Fruit fly (Drosophila melanogaster) whole organism, embryonic: ENCODE data around the gene dwg.

Experiments used
- ATbp ChIP-seq: fragments of 200-800 bp; sonication (Bioruptor generic); optimal IDR thresholded peaks from 2 replicates; lab custom pipeline; 2017; ENCODE audit warnings: missing biosample characterization, mild to moderate bottlenecking, missing genetic modification characterization, missing genetic modification reagents
- Adf1 ChIP-seq: fragments of 200-800 bp; sonication (Bioruptor generic); IDR thresholded peaks from 2 replicates; pipeline ENCODE4 v1.3.6; 2022; ENCODE audit warnings: missing biosample characterization, missing genetic modification characterization
- Bdp1 ChIP-seq: fragments of 200-800 bp; sonication (Bioruptor generic); optimal IDR thresholded peaks from 3 replicates; lab custom pipeline; 2016; ENCODE audit warnings: missing biosample characterization, missing genetic modification characterization
- CG10431 ChIP-seq: fragments of 200-800 bp; sonication (Bioruptor generic); optimal IDR thresholded peaks from 3 replicates; lab custom pipeline; 2018; ENCODE audit warnings: missing biosample characterization, mild to moderate bottlenecking, missing genetic modification characterization
- CG11398 ChIP-seq: fragments of 200-800 bp; sonication (Bioruptor generic); optimal IDR thresholded peaks from 2 replicates; lab custom pipeline; 2016; ENCODE audit warnings: missing biosample characterization, missing genetic modification characterization
- CG11456 ChIP-seq: fragments of 200-800 bp; sonication (Bioruptor generic); IDR thresholded peaks from 3 replicates; pipeline ENCODE4 v1.3.6; 2022; ENCODE audit warnings: missing biosample characterization, missing genetic modification characterization
- CG12299 ChIP-seq: fragments of 200-800 bp; sonication (Bioruptor generic); optimal IDR thresholded peaks from 2 replicates; lab custom pipeline; 2018; ENCODE audit warnings: missing biosample characterization, mild to moderate bottlenecking, missing genetic modification characterization
- CG1233 ChIP-seq: fragments of 200-800 bp; sonication (Bioruptor generic); optimal IDR thresholded peaks from 4 replicates; lab custom pipeline; 2018; ENCODE audit warnings: missing biosample characterization, mild to moderate bottlenecking, missing genetic modification characterization
- CG13624 ChIP-seq: fragments of 200-800 bp; sonication (Bioruptor generic); optimal IDR thresholded peaks from 2 replicates; lab custom pipeline; 2016; ENCODE audit warnings: missing biosample characterization, missing genetic modification characterization
- CG14667 ChIP-seq: fragments of 200-800 bp; sonication (Bioruptor generic); IDR thresholded peaks from 2 replicates; pipeline ENCODE4 v1.3.6; 2022; ENCODE audit warnings: missing biosample characterization, missing genetic modification characterization
- CG17385 ChIP-seq: fragments of 200-800 bp; sonication (Bioruptor generic); optimal IDR thresholded peaks from 3 replicates; lab custom pipeline; 2018; ENCODE audit warnings: missing biosample characterization, mild to moderate bottlenecking, missing genetic modification characterization
- CG17829 ChIP-seq: fragments of 200-800 bp; optimal IDR thresholded peaks from 2 replicates; lab custom pipeline; 2019; ENCODE audit warnings: missing biosample characterization, mild to moderate bottlenecking, missing genetic modification characterization, moderate library complexity
- CG2202 ChIP-seq: fragments of 200-800 bp; sonication (Bioruptor generic); optimal IDR thresholded peaks from 2 replicates; lab custom pipeline; 2018; ENCODE audit warnings: missing biosample characterization, mild to moderate bottlenecking, missing genetic modification characterization
- CG2889 ChIP-seq: fragments of 200-800 bp; sonication (Bioruptor generic); IDR thresholded peaks from 3 replicates; pipeline ENCODE4 v1.3.6; 2022; ENCODE audit warnings: missing biosample characterization, missing genetic modification characterization
- CG4282 ChIP-seq: fragments of 200-800 bp; sonication (Bioruptor generic); optimal IDR thresholded peaks from 2 replicates; lab custom pipeline; 2016; ENCODE audit warnings: missing biosample characterization, missing genetic modification characterization
- CG4820 ChIP-seq: fragments of 200-800 bp; sonication (Bioruptor generic); optimal IDR thresholded peaks from 3 replicates; lab custom pipeline; 2016; ENCODE audit warnings: missing biosample characterization, missing genetic modification characterization
- CG7963 ChIP-seq: fragments of 200-800 bp; sonication (Bioruptor generic); IDR thresholded peaks from 3 replicates; pipeline ENCODE4 v1.3.6; 2022; ENCODE audit warnings: missing biosample characterization, missing genetic modification characterization; ENCODE audit not compliant: partially characterized antibody
- Dbx ChIP-seq: fragments of 200-800 bp; sonication (Bioruptor generic); IDR thresholded peaks from 3 replicates; pipeline ENCODE4 v1.3.6; 2022; ENCODE audit warnings: missing biosample characterization, missing genetic modification characterization
- Dip2 ChIP-seq: fragments of 200-800 bp; sonication (Bioruptor generic); IDR thresholded peaks from 2 replicates; pipeline ENCODE4 v1.3.6; 2022; ENCODE audit warnings: missing biosample characterization, missing genetic modification characterization
- Dref ChIP-seq: fragments of 200-800 bp; sonication (Bioruptor generic); IDR thresholded peaks from 2 replicates; pipeline ENCODE4 v1.3.6; 2022; ENCODE audit warnings: missing biosample characterization, missing genetic modification characterization
- E2f1 ChIP-seq: fragments of 200-800 bp; sonication (Bioruptor generic); IDR thresholded peaks from 2 replicates; pipeline ENCODE4 v1.3.6; 2022; ENCODE audit warnings: missing biosample characterization, missing genetic modification characterization
- E2f2 ChIP-seq: fragments of 200-800 bp; sonication (Bioruptor generic); IDR thresholded peaks from 2 replicates; pipeline ENCODE4 v1.3.6; 2022; ENCODE audit warnings: missing biosample characterization, missing genetic modification characterization
- Gug ChIP-seq: fragments of 200-800 bp; sonication (Bioruptor generic); IDR thresholded peaks from 4 replicates; pipeline ENCODE4 v1.3.6; 2022; ENCODE audit warnings: missing biosample characterization, missing genetic modification characterization
- HLH3B ChIP-seq: fragments of 200-800 bp; sonication (Bioruptor generic); IDR thresholded peaks from 2 replicates; pipeline ENCODE4 v1.3.6; 2022; ENCODE audit warnings: missing biosample characterization, missing genetic modification characterization
- HmgD ChIP-seq: fragments of 200-800 bp; sonication (Bioruptor generic); optimal IDR thresholded peaks from 3 replicates; lab custom pipeline; 2016; ENCODE audit warnings: missing biosample characterization, missing genetic modification characterization
- Jarid2 ChIP-seq: fragments of 200-800 bp; sonication (Bioruptor generic); optimal IDR thresholded peaks from 3 replicates; lab custom pipeline; 2017; ENCODE audit warnings: mild to moderate bottlenecking, missing biosample characterization, missing genetic modification reagents, missing genetic modification characterization
- Lpt ChIP-seq: fragments of >200 bp; optimal IDR thresholded peaks from 2 replicates; lab custom pipeline; 2018; ENCODE audit warnings: missing biosample characterization, missing genetic modification characterization
- NFAT ChIP-seq: fragments of 200-800 bp; sonication (Bioruptor generic); IDR thresholded peaks from 2 replicates; pipeline ENCODE4 v1.3.6; 2022; ENCODE audit warnings: missing biosample characterization, missing genetic modification characterization
- Nf-YB ChIP-seq: fragments of 200-800 bp; sonication (Bioruptor generic); optimal IDR thresholded peaks from 3 replicates; lab custom pipeline; 2019; ENCODE audit warnings: missing biosample characterization, mild to moderate bottlenecking, missing genetic modification characterization, moderate library complexity
- Nf-YC ChIP-seq: fragments of 200-800 bp; optimal IDR thresholded peaks from 3 replicates; lab custom pipeline; 2019; ENCODE audit warnings: missing biosample characterization, mild to moderate bottlenecking, missing genetic modification characterization, moderate library complexity
- Rx ChIP-seq: fragments of 200-800 bp; sonication (Bioruptor generic); IDR thresholded peaks from 2 replicates; pipeline ENCODE4 v1.3.6; 2022; ENCODE audit warnings: missing biosample characterization, missing genetic modification characterization
- Tbp ChIP-seq: fragments of >200 bp; optimal IDR thresholded peaks from 2 replicates; lab custom pipeline; 2018; ENCODE audit warnings: missing biosample characterization, missing genetic modification characterization
- Usf ChIP-seq: fragments of 200-800 bp; sonication (Bioruptor generic); optimal IDR thresholded peaks from 2 replicates; lab custom pipeline; 2017; ENCODE audit warnings: missing genotype, missing biosample characterization, missing genetic modification characterization
- bcd ChIP-seq: fragments of 200-800 bp; sonication (Bioruptor generic); optimal IDR thresholded peaks from 2 replicates; lab custom pipeline; 2017; ENCODE audit warnings: missing biosample characterization, mild to moderate bottlenecking, missing genetic modification characterization
- croc ChIP-seq: fragments of 200-800 bp; sonication (Bioruptor generic); conservative IDR thresholded peaks from 3 replicates; pipeline ENCODE4 v1.3.6; 2022; ENCODE audit warnings: missing biosample characterization, missing genetic modification characterization
- crol ChIP-seq: fragments of 200-800 bp; sonication (Bioruptor generic); IDR thresholded peaks from 2 replicates; pipeline ENCODE4 v1.3.6; 2022; ENCODE audit warnings: missing biosample characterization, missing genetic modification characterization
- dmrt11E ChIP-seq: fragments of 200-800 bp; sonication (Bioruptor generic); optimal IDR thresholded peaks from 3 replicates; lab custom pipeline; 2018; ENCODE audit warnings: missing biosample characterization, mild to moderate bottlenecking, missing genetic modification characterization, moderate library complexity
- grau ChIP-seq: fragments of 200-800 bp; optimal IDR thresholded peaks from 3 replicates; lab custom pipeline; 2019; ENCODE audit warnings: missing biosample characterization, mild to moderate bottlenecking, missing genetic modification characterization, moderate library complexity
- hth ChIP-seq: fragments of >200 bp; optimal IDR thresholded peaks from 2 replicates; lab custom pipeline; 2017; ENCODE audit warnings: inconsistent platforms
- inv ChIP-seq: fragments of 200-800 bp; sonication (Bioruptor generic); IDR thresholded peaks from 2 replicates; pipeline ENCODE4 v1.3.6; 2022; ENCODE audit warnings: missing biosample characterization, missing genetic modification characterization; ENCODE audit not compliant: partially characterized antibody
- lab ChIP-seq: fragments of 200-800 bp; sonication (Bioruptor generic); optimal IDR thresholded peaks from 3 replicates; lab custom pipeline; 2017; ENCODE audit warnings: missing biosample characterization, missing genetic modification characterization, mild to moderate bottlenecking, moderate library complexity, missing genetic modification reagents
- lov ChIP-seq, 2 experiments: fragments of 200-800 bp in 1 of 2; fragments of >200 bp in 1 of 2; sonication (Bioruptor generic) in 1 of 2; IDR thresholded peaks in 1 of 2; optimal IDR thresholded peaks in 1 of 2; 2 replicates in 1 of 2; 3 replicates in 1 of 2; pipeline versions ENCODE4 v1.3.6 to Lab custom; 2017 to 2022; ENCODE audit warnings: missing biosample characterization in 1 of 2, missing genetic modification characterization in 1 of 2
- onecut ChIP-seq: fragments of 200-800 bp; sonication (Bioruptor generic); IDR thresholded peaks from 2 replicates; pipeline ENCODE4 v1.3.6; 2022; ENCODE audit warnings: missing biosample characterization, missing genetic modification characterization
- peb ChIP-seq: fragments of 200-800 bp; sonication (Bioruptor generic); IDR thresholded peaks from 2 replicates; pipeline ENCODE4 v1.3.6; 2022; ENCODE audit warnings: missing biosample characterization, missing genetic modification characterization
- row ChIP-seq: fragments of 200-800 bp; sonication (Bioruptor generic); IDR thresholded peaks from 3 replicates; pipeline ENCODE4 v1.3.6; 2022; ENCODE audit warnings: missing biosample characterization, missing genetic modification characterization
- salm ChIP-seq: fragments of 200-800 bp; sonication (Bioruptor generic); optimal IDR thresholded peaks from 2 replicates; lab custom pipeline; 2018; ENCODE audit warnings: missing biosample characterization, mild to moderate bottlenecking, missing genetic modification characterization
- sens ChIP-seq: fragments of 200-800 bp; sonication (Bioruptor generic); peaks from one replicate; lab custom pipeline; 2016; ENCODE audit warnings: missing biosample characterization, missing genetic modification characterization
- sens-2 ChIP-seq: fragments of 200-800 bp; sonication (Bioruptor generic); IDR thresholded peaks from 2 replicates; pipeline ENCODE4 v1.3.6; 2022; ENCODE audit warnings: missing biosample characterization, missing genetic modification characterization
- shn ChIP-seq: fragments of 200-800 bp; sonication (Bioruptor generic); optimal IDR thresholded peaks from 3 replicates; lab custom pipeline; 2016; ENCODE audit warnings: missing biosample characterization, missing genetic modification characterization
- trh ChIP-seq: fragments of 200-800 bp; sonication (Bioruptor generic); optimal IDR thresholded peaks from 2 replicates; lab custom pipeline; 2016; ENCODE audit warnings: missing biosample characterization, missing genetic modification characterization
- unpg ChIP-seq: fragments of 200-800 bp; sonication (Bioruptor generic); optimal IDR thresholded peaks from 3 replicates; lab custom pipeline; 2018; ENCODE audit warnings: missing biosample characterization, mild to moderate bottlenecking, missing genetic modification characterization, moderate library complexity
- zen ChIP-seq: fragments of 200-800 bp; sonication (Bioruptor generic); optimal IDR thresholded peaks from 3 replicates; lab custom pipeline; 2018; ENCODE audit warnings: missing biosample characterization, mild to moderate bottlenecking, missing genetic modification characterization, moderate library complexity

dwg gene

DNA sequence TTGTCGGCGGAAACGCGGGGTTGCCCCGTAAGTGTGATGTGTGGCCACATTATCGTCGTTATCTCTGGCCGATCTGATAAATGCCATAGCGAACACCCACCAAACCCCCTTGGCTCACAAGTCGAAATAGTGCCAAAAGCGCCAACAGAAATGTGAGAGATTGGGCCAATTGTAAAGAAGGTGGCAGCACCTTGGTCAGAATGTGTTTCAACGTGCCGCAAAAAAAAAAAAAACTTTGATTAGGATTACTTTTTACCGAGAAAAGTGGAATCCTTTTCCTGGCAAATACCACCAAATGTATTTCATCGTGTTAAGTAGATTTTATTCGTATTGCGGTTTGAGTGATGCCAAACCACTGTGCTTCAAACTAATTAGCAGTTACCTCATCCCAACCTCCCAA lies 15.5 kb downstream of the dwg start (continued):
- TF ChIP-seq Dref (peak; percentile 35; the same call in 1 of the 2 replicates), lov (optimal IDR thresholded peaks at IDR 0.05; lab: Kevin White, UChicago) (no peak), lov (GFP tag; IDR thresholded peaks at IDR 0.05; lab: Robert Waterston, UW) (peak; percentile 79; the same call in 2 of the 3 replicates), Usf (peak; percentile 49), CG7963 (GFP tag; lab: Robert Waterston, UW) (no peak), CG10431 (GFP tag; lab: Kevin White, UChicago) (no peak), dmrt11E (no peak), CG13624 (peak; percentile 81), Dbx (GFP tag; lab: Robert Waterston, UW) (peak; percentile 92), bcd (GFP tag; lab: Kevin White, UChicago) (peak; percentile 74), CG11398 (GFP tag; lab: Kevin White, UChicago) (peak; percentile 72), grau (tag; lab: Kevin White, UChicago) (peak; percentile 73), Gug (GFP tag; lab: Robert Waterston, UW) (peak; percentile 84), onecut (GFP tag; lab: Robert Waterston, UW) (peak; percentile 59), sens (GFP tag; lab: Kevin White, UChicago) (peak; percentile 91), CG4282 (GFP tag; lab: Kevin White, UChicago) (peak; percentile 75), unpg (GFP tag; lab: Kevin White, UChicago) (peak; percentile 80), zen (tag; lab: Kevin White, UChicago) (peak; percentile 19), crol (GFP tag; lab: Robert Waterston, UW) (peak; percentile 79), CG11456 (GFP tag; lab: Robert Waterston, UW) (peak; percentile 90), HLH3B (GFP tag; lab: Robert Waterston, UW) (peak; percentile 85), CG17385 (GFP tag; lab: Kevin White, UChicago) (peak; percentile 81), lab (GFP tag; lab: Kevin White, UChicago) (peak; percentile 95), CG17829 (tag; lab: Kevin White, UChicago) (no peak), Nf-YB (GFP tag; lab: Kevin White, UChicago) (peak; percentile 41), Dip2 (GFP tag; lab: Robert Waterston, UW) (peak; percentile 10; the same call in 1 of the 2 replicates), croc (GFP tag; lab: Robert Waterston, UW) (peak; percentile 31; the same call in 1 of the 3 replicates), Rx (GFP tag; lab: Robert Waterston, UW) (peak; percentile 79), E2f1 (GFP tag; lab: Robert Waterston, UW) (peak; percentile 85), trh (GFP tag; lab: Kevin White, UChicago) (peak; percentile 27), CG14667 (peak; percentile 76), Bdp1 (GFP tag; lab: Kevin White, UChicago) (peak; percentile 71), sens-2 (GFP tag; lab: Robert Waterston, UW) (peak; percentile 72; the same call in 1 of the 2 replicates), shn (GFP tag; lab: Kevin White, UChicago) (peak; percentile 57), CG2889 (GFP tag; lab: Robert Waterston, UW) (peak; percentile 87), salm (tag; lab: Kevin White, UChicago) (peak; percentile 4), CG2202 (no peak), row (GFP tag; lab: Robert Waterston, UW) (peak; percentile 93), Nf-YC (tag; lab: Kevin White, UChicago) (no peak), CG12299 (tag; lab: Kevin White, UChicago) (peak; percentile 18), ATbp (peak; percentile 56), E2f2 (GFP tag; lab: Robert Waterston, UW) (peak; percentile 73), hth (no peak), Lpt (GFP tag; lab: Kevin White, UChicago) (no peak), HmgD (peak; percentile 41), inv (GFP tag; lab: Robert Waterston, UW) (no peak), CG1233 (GFP tag; lab: Kevin White, UChicago) (peak; percentile 52), CG4820 (GFP tag; lab: Kevin White, UChicago) (peak; percentile 54), Tbp (no peak), Jarid2 (GFP tag; lab: Kevin White, UChicago) (no peak), NFAT (GFP tag; lab: Robert Waterston, UW) (peak; percentile 86), Adf1 (peak; percentile 73; the same call in 1 of the 2 replicates), peb (peak; percentile 67)
